Fruit fly (Drosophila melanogaster): Measurements from ENCODE around the gene CG3309.

The CG3309 gene

dm6 chrX:5300623-5301283, 28.4 kb downstream of the CG3309 start (continued):
- no peak for TF ChIP-seq svp (GFP tag)
- TF ChIP-seq Hr4 (GFP tag; optimal IDR thresholded peaks at IDR 0.05), result no peak
- TF ChIP-seq pdm3 (GFP tag; optimal IDR thresholded peaks at IDR 0.05), result peak; percentile 53
- no peak for TF ChIP-seq CG16779 (tag; optimal IDR thresholded peaks at IDR 0.05)
- TF ChIP-seq CG15336 (GFP tag; IDR thresholded peaks at IDR 0.05), result no peak
- TF ChIP-seq Eip93F (GFP tag; optimal IDR thresholded peaks at IDR 0.05), result no peak
- TF ChIP-seq CG6854 (GFP tag; optimal IDR thresholded peaks at IDR 0.05), result no peak
- peak; percentile 52 for TF ChIP-seq CG8632 (GFP tag; optimal IDR thresholded peaks at IDR 0.05)
- peak; percentile 58 for TF ChIP-seq CG9139 (GFP tag; optimal IDR thresholded peaks at IDR 0.05)
- peak; percentile 46 for TF ChIP-seq achi (GFP tag; optimal IDR thresholded peaks at IDR 0.05)
- TF ChIP-seq Met (GFP tag; optimal IDR thresholded peaks at IDR 0.05), result no peak
- TF ChIP-seq dac (GFP tag; optimal IDR thresholded peaks at IDR 0.05), result no peak
- no peak for TF ChIP-seq Blimp-1 (GFP tag; optimal IDR thresholded peaks at IDR 0.05)
- peak; percentile 58 for TF ChIP-seq esn (GFP tag; optimal IDR thresholded peaks at IDR 0.05)
- TF ChIP-seq net (GFP tag; optimal IDR thresholded peaks at IDR 0.05), result peak; percentile 12
- peak; percentile 54 for TF ChIP-seq Ets96B (tag; optimal IDR thresholded peaks at IDR 0.05)
- TF ChIP-seq OdsH (GFP tag; optimal IDR thresholded peaks at IDR 0.05), result peak; percentile 29
- TF ChIP-seq CG32006 (GFP tag; optimal IDR thresholded peaks at IDR 0.05), result no peak
- TF ChIP-seq Lpt (GFP tag; optimal IDR thresholded peaks at IDR 0.05), result no peak
- TF ChIP-seq Ets21C (GFP tag; optimal IDR thresholded peaks at IDR 0.05), result peak; percentile 31
- peak; percentile 66 for TF ChIP-seq CG6808 (GFP tag; optimal IDR thresholded peaks at IDR 0.05)
- peak; percentile 46 for TF ChIP-seq CG8319 (GFP tag; optimal IDR thresholded peaks at IDR 0.05)
- TF ChIP-seq CG10631 (GFP tag; optimal IDR thresholded peaks at IDR 0.05), result peak; percentile 48
- no peak for TF ChIP-seq fkh (GFP tag; optimal IDR thresholded peaks at IDR 0.05)
- peak; percentile 34 for TF ChIP-seq CG34406 (GFP tag; optimal IDR thresholded peaks at IDR 0.05)

- TF ChIP-seq CG31627 (GFP tag; optimal IDR thresholded peaks at IDR 0.05), result no peak
- TF ChIP-seq OdsH (GFP tag; optimal IDR thresholded peaks at IDR 0.05), result no peak
- TF ChIP-seq Ets96B (tag; optimal IDR thresholded peaks at IDR 0.05), result peak; percentile 13
- no peak for TF ChIP-seq Blimp-1 (GFP tag; optimal IDR thresholded peaks at IDR 0.05)
- TF ChIP-seq salr (GFP tag; optimal IDR thresholded peaks at IDR 0.05), result no peak
- peak; percentile 1 for TF ChIP-seq acj6 (GFP tag; optimal IDR thresholded peaks at IDR 0.05)
- TF ChIP-seq lz (GFP tag; optimal IDR thresholded peaks at IDR 0.05), result peak; percentile 19
- no peak for TF ChIP-seq cyc (GFP tag; optimal IDR thresholded peaks at IDR 0.05)
- peak in 1 of 2 experiments; percentile 24 for TF ChIP-seq ss (GFP tag; optimal IDR thresholded peaks at IDR 0.05)
- TF ChIP-seq CG6276 (GFP tag; optimal IDR thresholded peaks at IDR 0.05), result no peak
- no peak for TF ChIP-seq dac (GFP tag; optimal IDR thresholded peaks at IDR 0.05)
- no peak for TF ChIP-seq CG15336 (GFP tag; IDR thresholded peaks at IDR 0.05)
- TF ChIP-seq Lpt (GFP tag; optimal IDR thresholded peaks at IDR 0.05), result no peak
- TF ChIP-seq Hr39 (GFP tag; optimal IDR thresholded peaks at IDR 0.05), result peak; percentile 2
- no peak for TF ChIP-seq CG7368 (GFP tag; optimal IDR thresholded peaks at IDR 0.05)
- peak; percentile 19 for TF ChIP-seq CG3919 (GFP tag; optimal IDR thresholded peaks at IDR 0.05)
- TF ChIP-seq dsx (GFP tag; optimal IDR thresholded peaks at IDR 0.05; ENCODE audit: poor library complexity, severe bottlenecking), result no peak
- TF ChIP-seq CG11902 (GFP tag; optimal IDR thresholded peaks at IDR 0.05), result no peak
- TF ChIP-seq Gug (GFP tag; IDR thresholded peaks at IDR 0.05), result no peak
- no peak for TF ChIP-seq CG6808 (GFP tag; optimal IDR thresholded peaks at IDR 0.05)
- no peak for TF ChIP-seq CG1621 (tag; optimal IDR thresholded peaks at IDR 0.05)
- peak; percentile 85 for TF ChIP-seq Eip78C (GFP tag)
- no peak for TF ChIP-seq Ets21C (GFP tag; optimal IDR thresholded peaks at IDR 0.05)
- TF ChIP-seq Hr4 (GFP tag; optimal IDR thresholded peaks at IDR 0.05), result no peak
- TF ChIP-seq svp (GFP tag), result peak; percentile 36
- TF ChIP-seq Met (GFP tag; optimal IDR thresholded peaks at IDR 0.05), result peak; percentile 5
- TF ChIP-seq vri (GFP tag; optimal IDR thresholded peaks at IDR 0.05), result no peak
- no peak for TF ChIP-seq CG16779 (tag; optimal IDR thresholded peaks at IDR 0.05)
- TF ChIP-seq CG11294 (GFP tag; IDR thresholded peaks at IDR 0.05), result no peak
- TF ChIP-seq CG6163 (GFP tag; IDR thresholded peaks at IDR 0.05), result peak; percentile 9; the same call in 1 of the 3 replicates
- TF ChIP-seq Eip75B (GFP tag; optimal IDR thresholded peaks at IDR 0.05), result peak; percentile 4
- peak; percentile 12 for TF ChIP-seq Sox14 (GFP tag; optimal IDR thresholded peaks at IDR 0.05)
- no peak for TF ChIP-seq Sox15 (GFP tag; optimal IDR thresholded peaks at IDR 0.05)
- TF ChIP-seq CG3032 (tag; optimal IDR thresholded peaks at IDR 0.05), result peak; percentile 27
- peak; percentile 17 for TF ChIP-seq fd59A (GFP tag; optimal IDR thresholded peaks at IDR 0.05)
- TF ChIP-seq CG6792 (GFP tag; optimal IDR thresholded peaks at IDR 0.05), result no peak
- no peak for TF ChIP-seq esn (GFP tag; optimal IDR thresholded peaks at IDR 0.05)
Observed at dm6 chrX:5299957-5300356, 29.2 kb downstream of the CG3309 start.

Measured in whole organism, prepupa.